Worm (Caenorhabditis elegans): Measurements from ENCODE around the gene irld-2.

The irld-2 gene

ce11 chrX:13423340-13423739 is 28.5 kb upstream of the irld-2 start, which contains the start of gene fkh-3:
fkh-3 (minus strand) TSS chrX:13423440.
- no peak for TF ChIP-seq sox-2 (GFP tag; IDR thresholded peaks at IDR 0.05)
- TF ChIP-seq mec-3 (tag; optimal IDR thresholded peaks at IDR 0.05; ENCODE audit: borderline replicate concordance) = no peak
- no peak for TF ChIP-seq ceh-31 (tag; optimal IDR thresholded peaks at IDR 0.05)
- no peak for TF ChIP-seq odd-2 (tag; optimal IDR thresholded peaks at IDR 0.05)
- no peak for TF ChIP-seq lin-11 (tag; optimal IDR thresholded peaks at IDR 0.05)
- no peak for TF ChIP-seq dmd-4 (tag; optimal IDR thresholded peaks at IDR 0.05; ENCODE audit: borderline replicate concordance)
- no peak for TF ChIP-seq hlh-13 (GFP tag; optimal IDR thresholded peaks at IDR 0.05)
- no peak for TF ChIP-seq fkh-6 (tag; optimal IDR thresholded peaks at IDR 0.05)
- no peak for TF ChIP-seq tbx-7 (tag; optimal IDR thresholded peaks at IDR 0.05)
- TF ChIP-seq sox-4 (tag; optimal IDR thresholded peaks at IDR 0.05) = no peak
- no peak for TF ChIP-seq pag-3 (tag; optimal IDR thresholded peaks at IDR 0.05; ENCODE audit: borderline replicate concordance)
- TF ChIP-seq dve-1 (tag; optimal IDR thresholded peaks at IDR 0.05) = no peak
- no peak for TF ChIP-seq rnt-1 (tag; optimal IDR thresholded peaks at IDR 0.05)
- TF ChIP-seq hlh-30 (tag; optimal IDR thresholded peaks at IDR 0.05; ENCODE audit: insufficient read depth) = no peak
- TF ChIP-seq fax-1 (tag; optimal IDR thresholded peaks at IDR 0.05) = no peak
- no peak for TF ChIP-seq unc-86 (tag; optimal IDR thresholded peaks at IDR 0.05)
- TF ChIP-seq ets-4 (tag; optimal IDR thresholded peaks at IDR 0.05) = no peak
- TF ChIP-seq nhr-232 (tag; optimal IDR thresholded peaks at IDR 0.05) = no peak

ce11 chrX:13421068-13421467 is 26.2 kb upstream of the irld-2 start:
- TF ChIP-seq elt-2 (tag; optimal IDR thresholded peaks at IDR 0.05) = peak; percentile 45
- TF ChIP-seq nhr-11 (tag; optimal IDR thresholded peaks at IDR 0.05) = no peak

DNA sequence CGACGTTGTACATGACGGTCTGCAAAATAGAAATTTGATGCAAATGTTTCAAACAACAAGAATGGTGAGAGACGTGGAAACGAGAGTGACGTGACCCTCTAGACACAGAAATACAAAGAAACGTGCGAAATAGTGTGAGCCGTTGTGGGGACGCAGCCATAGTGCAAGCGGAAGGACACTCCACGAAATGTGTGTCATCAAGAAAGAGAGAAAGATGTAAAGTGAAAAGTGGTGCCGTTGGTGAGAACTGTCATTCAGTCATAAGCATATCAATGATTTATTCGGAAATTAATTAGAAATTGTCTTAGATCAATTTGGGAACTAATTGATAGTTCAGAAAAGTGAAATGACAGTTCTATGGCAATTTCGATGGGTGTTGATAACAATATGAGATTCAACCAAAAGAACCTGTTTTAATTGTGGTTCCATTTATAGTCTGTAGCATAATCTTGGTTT is 25.0 kb upstream of the irld-2 start, which contains the start of gene C29F7.3:
Gene C29F7.3, minus strand, starts transcription at position 51 of the 456 bp plus-strand sequence.
- no peak for TF ChIP-seq gmeb-2 (tag; optimal IDR thresholded peaks at IDR 0.05)
- no peak for TF ChIP-seq ceh-14 (tag; optimal IDR thresholded peaks at IDR 0.05)
- TF ChIP-seq ets-4 (tag; optimal IDR thresholded peaks at IDR 0.05) = no peak
- TF ChIP-seq pqm-1 (tag; optimal IDR thresholded peaks at IDR 0.05) = no peak
- TF ChIP-seq ceh-6 (GFP tag; optimal IDR thresholded peaks at IDR 0.05) = no peak
- TF ChIP-seq pat-9 (tag; optimal IDR thresholded peaks at IDR 0.05) = no peak
- no peak for TF ChIP-seq K02D7.2 (tag; optimal IDR thresholded peaks at IDR 0.05)
- no peak for TF ChIP-seq fkh-6 (tag; optimal IDR thresholded peaks at IDR 0.05)
- TF ChIP-seq K09A11.1 (tag; optimal IDR thresholded peaks at IDR 0.05; ENCODE audit: insufficient read depth) = no peak
- no peak for TF ChIP-seq nhr-11 (tag; optimal IDR thresholded peaks at IDR 0.05)
- no peak for TF ChIP-seq pha-2 (tag; optimal IDR thresholded peaks at IDR 0.05)
- no peak for TF ChIP-seq ceh-45 (GFP tag; IDR thresholded peaks at IDR 0.05)
- no peak for TF ChIP-seq eyg-1 (tag; optimal IDR thresholded peaks at IDR 0.05)
- no peak for TF ChIP-seq Y22D7AL.16 (tag; optimal IDR thresholded peaks at IDR 0.05)
- no peak for TF ChIP-seq sox-2 (GFP tag; IDR thresholded peaks at IDR 0.05)
- no peak for TF ChIP-seq elt-4 (tag; optimal IDR thresholded peaks at IDR 0.05)
- TF ChIP-seq ceh-18 (tag; optimal IDR thresholded peaks at IDR 0.05) = no peak
- no peak for TF ChIP-seq unc-42 (tag; optimal IDR thresholded peaks at IDR 0.05)
- no peak for TF ChIP-seq pax-1 (tag; optimal IDR thresholded peaks at IDR 0.05)
- peak; percentile 27 for TF ChIP-seq nfya-1 (tag; optimal IDR thresholded peaks at IDR 0.05)
- no peak for TF ChIP-seq dve-1 (tag; optimal IDR thresholded peaks at IDR 0.05)
- no peak for TF ChIP-seq pha-4 (tag; optimal IDR thresholded peaks at IDR 0.05)
- TF ChIP-seq ceh-19 (GFP tag; optimal IDR thresholded peaks at IDR 0.05) = no peak
- TF ChIP-seq unc-55 (GFP tag; optimal IDR thresholded peaks at IDR 0.05) = peak; percentile 53
- no peak for TF ChIP-seq C38D4.7 (GFP tag; optimal IDR thresholded peaks at IDR 0.05)
- TF ChIP-seq hlh-30 (tag; optimal IDR thresholded peaks at IDR 0.05; ENCODE audit: insufficient read depth) = no peak
- peak; percentile 49 for TF ChIP-seq ceh-31 (tag; optimal IDR thresholded peaks at IDR 0.05)
- TF ChIP-seq ceh-2 (tag; optimal IDR thresholded peaks at IDR 0.05) = no peak
- no peak for TF ChIP-seq ceh-30 (tag; optimal IDR thresholded peaks at IDR 0.05)
- peak; percentile 35 for TF ChIP-seq ref-2 (tag; optimal IDR thresholded peaks at IDR 0.05)
- no peak for TF ChIP-seq lin-11 (tag; optimal IDR thresholded peaks at IDR 0.05)
- TF ChIP-seq fax-1 (tag; optimal IDR thresholded peaks at IDR 0.05) = no peak
- TF ChIP-seq T23F11.4 (GFP tag; optimal IDR thresholded peaks at IDR 0.05) = no peak
- TF ChIP-seq madf-2 (tag; optimal IDR thresholded peaks at IDR 0.05) = no peak
- no peak for TF ChIP-seq unc-3 (GFP tag; conservative IDR thresholded peaks at IDR 0.05)
- no peak for TF ChIP-seq unc-3 (tag; optimal IDR thresholded peaks at IDR 0.05)
- peak; percentile 3 for TF ChIP-seq rnt-1 (tag; optimal IDR thresholded peaks at IDR 0.05)
- TF ChIP-seq nhr-232 (tag; optimal IDR thresholded peaks at IDR 0.05) = no peak
- no peak for TF ChIP-seq che-1 (tag; optimal IDR thresholded peaks at IDR 0.05)
